Worm (Caenorhabditis elegans) whole organism, late embryonic: ENCODE data around the gene C16D9.1.
A peak's percentile ranks its signal among the peaks of the same experiment; 100 is the strongest.

Experiments used
- C08G9.2 ChIP-seq: sonication (generic microtip); optimal IDR thresholded peaks from 2 replicates; lab custom pipeline; 2016; ENCODE audit warnings: mild to moderate bottlenecking, missing genetic modification characterization, moderate library complexity, missing compliant biosample characterization
- C38D4.7 ChIP-seq: fragments of 200-800 bp; sonication (Bioruptor generic); optimal IDR thresholded peaks from 2 replicates; lab custom pipeline; 2018; ENCODE audit warnings: mild to moderate bottlenecking, missing genetic modification characterization, moderate library complexity, missing compliant biosample characterization
- F13H6.1 ChIP-seq: sonication (generic microtip); optimal IDR thresholded peaks from 2 replicates; lab custom pipeline; 2016; ENCODE audit warnings: missing genetic modification characterization, missing compliant biosample characterization
- K02D7.2 ChIP-seq: sonication (generic microtip); optimal IDR thresholded peaks from 2 replicates; lab custom pipeline; 2017; ENCODE audit warnings: mild to moderate bottlenecking, missing genetic modification characterization, missing compliant biosample characterization
- ahr-1 ChIP-seq: sonication (generic microtip); optimal IDR thresholded peaks from 2 replicates; lab custom pipeline; 2016; ENCODE audit warnings: missing genetic modification characterization, missing compliant biosample characterization
- ama-1 ChIP-seq: fragments of 150-350 bp; optimal IDR thresholded peaks from 2 replicates; lab custom pipeline; 2014
- ceh-18 ChIP-seq: sonication (generic microtip); optimal IDR thresholded peaks from 2 replicates; lab custom pipeline; 2016; ENCODE audit warnings: missing genetic modification characterization, missing compliant biosample characterization
- ceh-19 ChIP-seq: fragments of 200-800 bp; sonication (Bioruptor generic); optimal IDR thresholded peaks from 2 replicates; lab custom pipeline; 2018; ENCODE audit warnings: mild to moderate bottlenecking, missing genetic modification characterization, missing compliant biosample characterization
- ceh-22 ChIP-seq: sonication (generic microtip); optimal IDR thresholded peaks from 2 replicates; lab custom pipeline; 2017; ENCODE audit warnings: missing biosample characterization, missing genetic modification characterization
- ceh-24 ChIP-seq: sonication (generic microtip); optimal IDR thresholded peaks from 2 replicates; lab custom pipeline; 2016; ENCODE audit warnings: mild to moderate bottlenecking, missing genetic modification characterization, missing compliant biosample characterization
- ceh-31 ChIP-seq: sonication (generic microtip); optimal IDR thresholded peaks from 2 replicates; lab custom pipeline; 2016; ENCODE audit warnings: missing genetic modification characterization, missing compliant biosample characterization
- ceh-34 ChIP-seq: sonication (generic microtip); optimal IDR thresholded peaks from 2 replicates; lab custom pipeline; 2016; ENCODE audit warnings: mild to moderate bottlenecking, missing genetic modification characterization, missing compliant biosample characterization
- ceh-45 ChIP-seq: fragments of 200-800 bp; sonication (Bioruptor generic); IDR thresholded peaks from 2 replicates; pipeline ENCODE4 v1.3.6; 2022; ENCODE audit warnings: missing genetic modification reagents, missing genetic modification characterization, missing compliant biosample characterization
- ceh-48 ChIP-seq: sonication (generic microtip); optimal IDR thresholded peaks from 2 replicates; lab custom pipeline; 2016; ENCODE audit warnings: missing genetic modification characterization, inconsistent platforms, missing compliant biosample characterization
- ceh-6 ChIP-seq: fragments of 200-800 bp; sonication (Bioruptor generic); optimal IDR thresholded peaks from 2 replicates; lab custom pipeline; 2018; ENCODE audit warnings: mild to moderate bottlenecking, missing genetic modification characterization, missing compliant biosample characterization
- ceh-9 ChIP-seq: sonication (generic microtip); optimal IDR thresholded peaks from 2 replicates; lab custom pipeline; 2016; ENCODE audit warnings: mild to moderate bottlenecking, missing genetic modification characterization, inconsistent platforms, missing compliant biosample characterization
- che-1 ChIP-seq: sonication (generic microtip); optimal IDR thresholded peaks from 2 replicates; lab custom pipeline; 2016; ENCODE audit warnings: mild to moderate bottlenecking, missing genetic modification characterization, missing compliant biosample characterization
- dve-1 ChIP-seq: sonication (generic microtip); optimal IDR thresholded peaks from 2 replicates; lab custom pipeline; 2017; ENCODE audit warnings: antibody characterized with exemption, mild to moderate bottlenecking, missing genetic modification characterization, missing compliant biosample characterization
- elt-4 ChIP-seq: sonication (generic microtip); optimal IDR thresholded peaks from 2 replicates; lab custom pipeline; 2016; ENCODE audit warnings: missing genetic modification characterization, missing compliant biosample characterization
- eyg-1 ChIP-seq: sonication (generic microtip); optimal IDR thresholded peaks from 2 replicates; lab custom pipeline; 2016; ENCODE audit warnings: missing genotype, missing genetic modification characterization, missing compliant biosample characterization
- fkh-6 ChIP-seq: sonication (generic microtip); optimal IDR thresholded peaks from 2 replicates; lab custom pipeline; 2016; ENCODE audit warnings: missing genetic modification characterization, missing compliant biosample characterization
- gmeb-2 ChIP-seq: sonication (generic microtip); optimal IDR thresholded peaks from 2 replicates; lab custom pipeline; 2016; ENCODE audit warnings: missing genetic modification characterization, inconsistent platforms, missing compliant biosample characterization
- hlh-13 ChIP-seq: fragments of 200-800 bp; sonication (Bioruptor generic); optimal IDR thresholded peaks from 2 replicates; lab custom pipeline; 2018; ENCODE audit warnings: mild to moderate bottlenecking, missing genetic modification characterization, missing compliant biosample characterization
- hlh-30 ChIP-seq: sonication (generic microtip); optimal IDR thresholded peaks from 2 replicates; lab custom pipeline; 2017; ENCODE audit warnings: antibody characterized with exemption, missing genetic modification characterization, missing compliant biosample characterization; ENCODE audit not compliant: insufficient read depth
- hlh-6 ChIP-seq: sonication (generic microtip); optimal IDR thresholded peaks from 2 replicates; lab custom pipeline; 2016; ENCODE audit warnings: missing genotype, missing genetic modification characterization, missing compliant biosample characterization
- hlh-8 ChIP-seq: sonication (generic microtip); optimal IDR thresholded peaks from 2 replicates; lab custom pipeline; 2016; ENCODE audit warnings: missing genotype, missing genetic modification characterization, missing compliant biosample characterization
- lim-6 ChIP-seq: sonication (generic microtip); optimal IDR thresholded peaks from 2 replicates; lab custom pipeline; 2016; ENCODE audit warnings: missing genetic modification characterization, missing compliant biosample characterization
- lin-11 ChIP-seq: fragments of 200-800 bp; sonication (Bioruptor generic); optimal IDR thresholded peaks from 2 replicates; lab custom pipeline; 2018; ENCODE audit warnings: mild to moderate bottlenecking, missing genetic modification characterization, missing compliant biosample characterization
- mec-3 ChIP-seq: sonication (generic microtip); optimal IDR thresholded peaks from 2 replicates; lab custom pipeline; 2016; ENCODE audit warnings: borderline replicate concordance, missing genetic modification characterization, missing compliant biosample characterization
- nfya-1 ChIP-seq: sonication (generic microtip); optimal IDR thresholded peaks from 2 replicates; lab custom pipeline; 2017; ENCODE audit warnings: missing genetic modification characterization, mild to moderate bottlenecking, missing compliant biosample characterization, antibody characterized with exemption, moderate library complexity
- nhr-232 ChIP-seq: sonication (generic microtip); optimal IDR thresholded peaks from 2 replicates; lab custom pipeline; 2016; ENCODE audit warnings: missing genetic modification characterization, missing compliant biosample characterization
- npax-4 ChIP-seq: sonication (generic microtip); optimal IDR thresholded peaks from 2 replicates; lab custom pipeline; 2016; ENCODE audit warnings: missing genetic modification characterization, missing compliant biosample characterization
- pag-3 ChIP-seq: sonication (generic microtip); optimal IDR thresholded peaks from 2 replicates; lab custom pipeline; 2016; ENCODE audit warnings: missing compliant biosample characterization, missing genetic modification characterization, borderline replicate concordance
- pax-1 ChIP-seq: fragments of 150-350 bp; optimal IDR thresholded peaks from 2 replicates; lab custom pipeline; 2014; ENCODE audit warnings: missing biosample characterization, missing genetic modification characterization
- pqm-1 ChIP-seq: sonication (generic microtip); optimal IDR thresholded peaks from 2 replicates; lab custom pipeline; 2016; ENCODE audit warnings: missing genetic modification characterization, missing compliant biosample characterization
- ref-2 ChIP-seq: sonication (generic microtip); optimal IDR thresholded peaks from 2 replicates; lab custom pipeline; 2016; ENCODE audit warnings: missing genetic modification characterization, missing compliant biosample characterization
- sdc-2 ChIP-seq: sonication (generic microtip); optimal IDR thresholded peaks from 2 replicates; lab custom pipeline; 2016; ENCODE audit warnings: missing genotype, missing genetic modification characterization, missing compliant biosample characterization
- sox-2 ChIP-seq: fragments of 200-800 bp; sonication (Bioruptor generic); IDR thresholded peaks from 2 replicates; pipeline ENCODE4 v1.3.6; 2022; ENCODE audit warnings: missing genetic modification reagents, missing genetic modification characterization, missing compliant biosample characterization
- syd-9 ChIP-seq: sonication (generic microtip); optimal IDR thresholded peaks from 2 replicates; lab custom pipeline; 2016; ENCODE audit warnings: mild to moderate bottlenecking, missing genetic modification characterization, moderate library complexity, missing compliant biosample characterization
- tbx-7 ChIP-seq: sonication (generic microtip); optimal IDR thresholded peaks from 2 replicates; lab custom pipeline; 2016; ENCODE audit warnings: missing genotype, missing genetic modification characterization, missing compliant biosample characterization
- unc-3 ChIP-seq, 2 experiments: fragments of 200-800 bp in 1 of 2; sonication (Bioruptor generic) in 1 of 2; sonication (generic microtip) in 1 of 2; conservative IDR thresholded peaks in 1 of 2; optimal IDR thresholded peaks in 1 of 2; 2 replicates each; pipeline versions ENCODE4 v1.3.6 to Lab custom; 2016 to 2022; ENCODE audit warnings: missing compliant biosample characterization in 2 of 2, missing genetic modification characterization in 2 of 2, missing genetic modification reagents in 1 of 2
- unc-42 ChIP-seq: sonication (generic microtip); optimal IDR thresholded peaks from 2 replicates; lab custom pipeline; 2016; ENCODE audit warnings: missing genotype, missing genetic modification characterization, missing compliant biosample characterization
- unc-55 ChIP-seq: sonication (generic microtip); optimal IDR thresholded peaks from 2 replicates; lab custom pipeline; 2017; ENCODE audit warnings: missing biosample characterization, missing genetic modification reagents, missing genetic modification characterization
- unc-86 ChIP-seq: sonication (generic microtip); optimal IDR thresholded peaks from 2 replicates; lab custom pipeline; 2016; ENCODE audit warnings: missing genetic modification characterization, missing compliant biosample characterization

C16D9.1 gene

DNA sequence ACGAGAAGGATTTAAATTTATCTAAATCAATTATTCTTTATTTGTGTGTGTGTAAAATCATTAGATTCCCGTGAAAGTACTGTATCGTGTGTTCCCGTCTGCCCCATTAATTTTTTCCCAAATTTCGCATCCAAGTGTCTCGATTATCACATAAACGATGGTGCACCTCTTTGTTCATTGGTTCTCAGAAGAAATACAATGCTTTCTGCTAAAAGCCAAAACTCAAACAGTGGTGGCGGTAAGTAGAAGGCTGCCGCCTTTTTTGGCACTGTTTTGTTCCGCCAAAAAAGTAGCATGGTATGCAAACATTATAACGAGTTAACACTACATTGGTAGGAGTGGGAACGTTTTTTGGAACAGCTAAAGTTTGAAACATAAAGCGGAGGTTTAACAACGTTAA, 35.7 kb upstream of the C16D9.1 start:
- TF ChIP-seq ahr-1 (tag; lab: Kevin White, UChicago) (no peak), pag-3 (no peak), dve-1 (no peak), gmeb-2 (tag; lab: Kevin White, UChicago) (no peak), C08G9.2 (tag; lab: Kevin White, UChicago) (no peak)

DNA sequence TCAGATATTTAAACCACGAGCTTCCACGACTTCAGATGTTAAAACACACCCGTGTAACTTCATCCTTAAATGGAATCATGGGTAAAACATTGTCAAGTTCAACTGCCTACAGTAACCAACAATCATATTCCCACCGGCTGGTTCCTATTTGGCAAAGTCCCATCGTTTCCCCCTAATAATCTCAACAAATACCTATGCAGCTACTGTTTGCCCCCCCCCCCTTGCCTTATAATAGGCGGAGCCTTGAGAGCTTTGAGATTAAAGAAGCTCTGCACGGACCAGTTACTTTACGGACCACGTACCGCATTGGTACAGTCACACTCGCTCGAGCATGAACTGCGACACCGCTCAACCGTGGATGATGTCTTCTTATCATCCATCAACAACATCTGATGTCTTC, 34.5 kb upstream of the C16D9.1 start, which contains the start of gene pax-1:
pax-1 (plus strand) TSS at position 301 of the 400 bp plus-strand sequence.
- TF ChIP-seq ceh-24 (tag; lab: Kevin White, UChicago): no peak
- no peak for TF ChIP-seq pax-1 (tag; lab: Kevin White, UChicago)
- no peak for TF ChIP-seq sox-2
- TF ChIP-seq, all 69 proteins: peak for 0

DNA sequence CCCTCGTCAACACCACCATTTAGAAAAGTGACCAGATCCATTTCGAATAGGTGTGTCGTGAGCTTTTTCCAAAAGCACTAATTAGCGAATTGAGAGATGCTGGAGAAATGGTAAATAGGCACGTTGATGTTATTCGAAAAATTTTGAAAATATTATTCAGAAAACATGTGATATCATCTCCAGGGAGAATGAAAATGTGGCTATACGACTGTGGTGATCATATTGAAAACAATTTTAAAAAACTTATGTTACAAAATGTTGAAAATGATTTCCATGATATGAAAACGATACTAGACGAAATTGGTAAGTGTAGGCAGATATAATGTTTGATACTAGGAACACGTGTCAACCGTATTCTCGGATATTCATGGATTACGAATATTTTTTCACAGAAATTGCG, 32.3 kb upstream of the C16D9.1 start, which contains the start of gene K07C11.10:
K07C11.10 (minus strand) TSS at position 101 of the 400 bp plus-strand sequence.
- TF ChIP-seq pag-3 (no peak), unc-86 (tag; lab: Kevin White, UChicago) (no peak), nhr-232 (no peak), lin-11 (tag; lab: Kevin White, UChicago) (no peak), ceh-31 (tag; lab: Kevin White, UChicago) (no peak), dve-1 (no peak), unc-42 (tag; lab: Kevin White, UChicago) (no peak), unc-3 (GFP tag; conservative IDR thresholded peaks at IDR 0.05; lab: Robert Waterston, UW) (no peak), unc-3 (tag; optimal IDR thresholded peaks at IDR 0.05; lab: Kevin White, UChicago) (no peak), che-1 (tag; lab: Kevin White, UChicago) (no peak), ceh-9 (tag; lab: Kevin White, UChicago) (no peak), lim-6 (tag; lab: Kevin White, UChicago) (no peak), ceh-48 (tag; lab: Kevin White, UChicago) (no peak), hlh-6 (tag; lab: Kevin White, UChicago) (no peak), ceh-45 (GFP tag; lab: Robert Waterston, UW) (no peak), C08G9.2 (tag; lab: Kevin White, UChicago) (no peak), ceh-22 (tag; lab: Kevin White, UChicago) (no peak), npax-4 (tag; lab: Kevin White, UChicago) (no peak), ref-2 (tag; lab: Kevin White, UChicago) (no peak), C38D4.7 (GFP tag; lab: Kevin White, UChicago) (no peak)

DNA sequence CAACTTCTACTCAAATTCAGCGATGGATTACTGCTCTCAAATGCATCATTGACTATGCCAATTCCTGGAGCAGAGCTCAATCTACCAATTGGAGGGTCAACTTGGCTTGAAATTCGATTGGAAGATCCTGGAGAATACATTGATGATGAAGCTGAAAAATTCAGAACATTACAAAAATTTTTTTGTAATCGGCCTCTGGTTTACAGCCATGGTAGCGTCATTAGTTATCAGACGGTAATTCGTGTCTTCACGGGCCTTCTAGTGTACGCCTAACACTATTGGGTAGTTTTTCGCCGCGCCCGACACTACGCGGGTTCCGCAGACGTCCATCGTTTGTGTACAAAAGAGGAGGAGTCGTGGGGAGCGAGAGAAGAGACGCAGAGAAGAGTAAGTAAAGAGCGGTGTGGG, 30.4 kb upstream of the C16D9.1 start:
- no peak for TF ChIP-seq ceh-34 (tag; lab: Kevin White, UChicago)
- TF ChIP-seq dve-1: no peak
- TF ChIP-seq nhr-232: no peak
- no peak for TF ChIP-seq ceh-6 (GFP tag; lab: Kevin White, UChicago)
- no peak for TF ChIP-seq ceh-45 (GFP tag; lab: Robert Waterston, UW)
- no peak for TF ChIP-seq ceh-22 (tag; lab: Kevin White, UChicago)
- TF ChIP-seq pag-3: no peak
- TF ChIP-seq sdc-2 (tag; lab: Kevin White, UChicago): no peak
- TF ChIP-seq fkh-6 (tag; lab: Kevin White, UChicago): no peak
- TF ChIP-seq F13H6.1 (tag; lab: Kevin White, UChicago): no peak
- no peak for TF ChIP-seq sox-2
- TF ChIP-seq hlh-8 (tag; lab: Kevin White, UChicago): no peak
- TF ChIP-seq unc-3 (GFP tag; conservative IDR thresholded peaks at IDR 0.05; lab: Robert Waterston, UW): no peak
- no peak for TF ChIP-seq unc-3 (tag; optimal IDR thresholded peaks at IDR 0.05; lab: Kevin White, UChicago)
- no peak for TF ChIP-seq hlh-13
- TF ChIP-seq mec-3: no peak
- no peak for TF ChIP-seq tbx-7
- peak; percentile 10 for TF ChIP-seq ceh-18 (tag; lab: Kevin White, UChicago)
- TF ChIP-seq unc-86 (tag; lab: Kevin White, UChicago): no peak
- no peak for TF ChIP-seq hlh-30 (tag; lab: Kevin White, UChicago)
- no peak for TF ChIP-seq K02D7.2 (tag; lab: Kevin White, UChicago)
- TF ChIP-seq lin-11 (tag; lab: Kevin White, UChicago): no peak
- TF ChIP-seq nfya-1: peak; percentile 49
- peak; percentile 26 for TF ChIP-seq C08G9.2 (tag; lab: Kevin White, UChicago)
- no peak for TF ChIP-seq pqm-1 (tag; lab: Kevin White, UChicago)
- peak; percentile 15 for TF ChIP-seq syd-9 (tag; lab: Kevin White, UChicago)
- TF ChIP-seq eyg-1: no peak
- TF ChIP-seq gmeb-2 (tag; lab: Kevin White, UChicago): no peak
- TF ChIP-seq C38D4.7 (GFP tag; lab: Kevin White, UChicago): no peak
- no peak for TF ChIP-seq unc-55 (GFP tag; lab: Kevin White, UChicago)
- no peak for TF ChIP-seq elt-4
- peak; percentile 82 for TF ChIP-seq ama-1 (lab: Kevin White, UChicago)
- no peak for TF ChIP-seq ceh-19 (GFP tag; lab: Kevin White, UChicago)
